Fruit fly (Drosophila melanogaster) whole organism, prepupa: ENCODE results near the gene CG42590.
A peak's percentile ranks its signal among the peaks of the same experiment; 100 is the strongest.

Experiments
- Blimp-1 ChIP-seq: fragments of 200-800 bp; sonication (Bioruptor generic); optimal IDR thresholded peaks from 3 replicates; lab custom pipeline; 2017; ENCODE audit warnings: missing biosample characterization, missing genetic modification characterization, mild to moderate bottlenecking, moderate library complexity, missing genetic modification reagents
- CG10631 ChIP-seq: fragments of 200-800 bp; sonication (Bioruptor generic); optimal IDR thresholded peaks from 2 replicates; lab custom pipeline; 2016; ENCODE audit warnings: missing biosample characterization, missing genetic modification characterization
- CG10669 ChIP-seq: fragments of 200-800 bp; sonication (Bioruptor generic); optimal IDR thresholded peaks from 3 replicates; lab custom pipeline; 2018; ENCODE audit warnings: missing biosample characterization, mild to moderate bottlenecking, missing genetic modification characterization, moderate library complexity
- CG11294 ChIP-seq: fragments of 200-800 bp; sonication (Bioruptor generic); IDR thresholded peaks from 2 replicates; pipeline ENCODE4 v1.3.6; 2022; ENCODE audit warnings: missing biosample characterization, missing genetic modification characterization
- CG11902 ChIP-seq: fragments of 200-800 bp; sonication (Bioruptor generic); optimal IDR thresholded peaks from 3 replicates; lab custom pipeline; 2016; ENCODE audit warnings: missing biosample characterization, missing genetic modification characterization
- CG15336 ChIP-seq: fragments of 200-800 bp; sonication (Bioruptor generic); IDR thresholded peaks from 2 replicates; pipeline ENCODE4 v1.3.6; 2022; ENCODE audit warnings: missing biosample characterization, missing genetic modification characterization
- CG3032 ChIP-seq: fragments of 200-800 bp; optimal IDR thresholded peaks from 2 replicates; lab custom pipeline; 2019; ENCODE audit warnings: missing biosample characterization, mild to moderate bottlenecking, missing genetic modification characterization, moderate library complexity
- CG31627 ChIP-seq: fragments of 200-800 bp; sonication (Bioruptor generic); optimal IDR thresholded peaks from 3 replicates; lab custom pipeline; 2016; ENCODE audit warnings: missing biosample characterization, missing genetic modification characterization
- CG32006 ChIP-seq: fragments of 200-800 bp; sonication (Bioruptor generic); optimal IDR thresholded peaks from 3 replicates; lab custom pipeline; 2017; ENCODE audit warnings: missing biosample characterization, mild to moderate bottlenecking, missing genetic modification characterization
- CG3919 ChIP-seq: fragments of 200-800 bp; sonication (Bioruptor generic); optimal IDR thresholded peaks from 3 replicates; lab custom pipeline; 2016; ENCODE audit warnings: missing biosample characterization, missing genetic modification characterization
- CG4318 ChIP-seq: fragments of 200-800 bp; sonication (Bioruptor generic); optimal IDR thresholded peaks from 3 replicates; lab custom pipeline; 2017; ENCODE audit warnings: missing biosample characterization, mild to moderate bottlenecking, missing genetic modification characterization
- CG6163 ChIP-seq: fragments of 200-800 bp; sonication (Bioruptor generic); IDR thresholded peaks from 3 replicates; pipeline ENCODE4 v1.3.6; 2022; ENCODE audit warnings: missing biosample characterization, missing genetic modification characterization
- CG6276 ChIP-seq: fragments of 200-800 bp; sonication (Bioruptor generic); optimal IDR thresholded peaks from 2 replicates; lab custom pipeline; 2017; ENCODE audit warnings: missing biosample characterization, mild to moderate bottlenecking, missing genetic modification characterization
- CG6792 ChIP-seq: fragments of 200-800 bp; sonication (Bioruptor generic); optimal IDR thresholded peaks from 3 replicates; lab custom pipeline; 2016; ENCODE audit warnings: missing biosample characterization, missing genetic modification characterization
- CG6808 ChIP-seq: fragments of 200-800 bp; sonication (Bioruptor generic); optimal IDR thresholded peaks from 3 replicates; lab custom pipeline; 2017; ENCODE audit warnings: missing biosample characterization, missing genetic modification characterization, mild to moderate bottlenecking, moderate library complexity, missing genetic modification reagents
- CG6854 ChIP-seq: fragments of 200-800 bp; sonication (Bioruptor generic); optimal IDR thresholded peaks from 2 replicates; lab custom pipeline; 2017; ENCODE audit warnings: missing biosample characterization, mild to moderate bottlenecking, missing genetic modification characterization
- CG7368 ChIP-seq: fragments of 200-800 bp; sonication (Bioruptor generic); optimal IDR thresholded peaks from 3 replicates; lab custom pipeline; 2016; ENCODE audit warnings: missing biosample characterization, missing genetic modification characterization
- CG8119 ChIP-seq: fragments of 200-800 bp; sonication (Bioruptor generic); IDR thresholded peaks from 3 replicates; pipeline ENCODE4 v1.3.6; 2022; ENCODE audit warnings: missing biosample characterization, missing genetic modification characterization
- CG8319 ChIP-seq: fragments of 200-800 bp; sonication (Bioruptor generic); optimal IDR thresholded peaks from 3 replicates; lab custom pipeline; 2016; ENCODE audit warnings: missing biosample characterization, missing genetic modification characterization
- CG8632 ChIP-seq: fragments of 200-800 bp; sonication (Bioruptor generic); optimal IDR thresholded peaks from 3 replicates; lab custom pipeline; 2016; ENCODE audit warnings: missing biosample characterization, missing genetic modification characterization
- CG9139 ChIP-seq: fragments of 200-800 bp; sonication (Bioruptor generic); optimal IDR thresholded peaks from 3 replicates; lab custom pipeline; 2017; ENCODE audit warnings: missing biosample characterization, mild to moderate bottlenecking, missing genetic modification characterization
- Eip75B ChIP-seq: fragments of 200-800 bp; sonication (Bioruptor generic); optimal IDR thresholded peaks from 3 replicates; lab custom pipeline; 2016; ENCODE audit warnings: missing biosample characterization, missing genetic modification characterization
- Eip78C ChIP-seq: fragments of 200-800 bp; sonication (Bioruptor generic); peaks from one replicate; lab custom pipeline; 2016; ENCODE audit warnings: missing biosample characterization, missing genetic modification characterization
- Eip93F ChIP-seq: fragments of 200-800 bp; sonication (Bioruptor generic); optimal IDR thresholded peaks from 2 replicates; lab custom pipeline; 2016; ENCODE audit warnings: missing biosample characterization, mild to moderate bottlenecking, missing genetic modification characterization
- Ets21C ChIP-seq: fragments of 200-800 bp; sonication (Bioruptor generic); optimal IDR thresholded peaks from 3 replicates; lab custom pipeline; 2016; ENCODE audit warnings: missing biosample characterization, missing genetic modification characterization
- Ets96B ChIP-seq: fragments of 200-800 bp; optimal IDR thresholded peaks from 2 replicates; lab custom pipeline; 2019; ENCODE audit warnings: missing biosample characterization, mild to moderate bottlenecking, missing genetic modification characterization, moderate library complexity
- Hr39 ChIP-seq: fragments of 200-800 bp; sonication (Bioruptor generic); optimal IDR thresholded peaks from 2 replicates; lab custom pipeline; 2016; ENCODE audit warnings: missing biosample characterization, missing genetic modification characterization
- Hr4 ChIP-seq: fragments of 200-800 bp; sonication (Bioruptor generic); optimal IDR thresholded peaks from 3 replicates; lab custom pipeline; 2016; ENCODE audit warnings: missing biosample characterization, missing genetic modification characterization
- Lpt ChIP-seq: fragments of 200-800 bp; sonication (Bioruptor generic); optimal IDR thresholded peaks from 3 replicates; lab custom pipeline; 2016; ENCODE audit warnings: missing biosample characterization, missing genetic modification characterization
- Met ChIP-seq: fragments of 200-800 bp; sonication (Bioruptor generic); optimal IDR thresholded peaks from 3 replicates; lab custom pipeline; 2016; ENCODE audit warnings: missing biosample characterization, missing genetic modification characterization
- OdsH ChIP-seq: fragments of 200-800 bp; sonication (Bioruptor generic); optimal IDR thresholded peaks from 3 replicates; lab custom pipeline; 2016; ENCODE audit warnings: missing biosample characterization, missing genetic modification characterization
- Sox102F ChIP-seq: fragments of 200-800 bp; sonication (Bioruptor generic); optimal IDR thresholded peaks from 2 replicates; lab custom pipeline; 2016; ENCODE audit warnings: missing biosample characterization, mild to moderate bottlenecking, missing genetic modification characterization
- Sox14 ChIP-seq: fragments of 200-800 bp; sonication (Bioruptor generic); optimal IDR thresholded peaks from 3 replicates; lab custom pipeline; 2016; ENCODE audit warnings: missing biosample characterization, missing genetic modification characterization
- Sox15 ChIP-seq: fragments of 200-800 bp; sonication (Bioruptor generic); optimal IDR thresholded peaks from 3 replicates; lab custom pipeline; 2016; ENCODE audit warnings: missing biosample characterization, missing genetic modification characterization
- achi ChIP-seq: fragments of 200-800 bp; sonication (Bioruptor generic); optimal IDR thresholded peaks from 3 replicates; lab custom pipeline; 2016; ENCODE audit warnings: missing biosample characterization, missing genetic modification characterization
- acj6 ChIP-seq: fragments of 200-800 bp; sonication (Bioruptor generic); optimal IDR thresholded peaks from 3 replicates; lab custom pipeline; 2016; ENCODE audit warnings: missing biosample characterization, missing genetic modification characterization
- cyc ChIP-seq: fragments of 200-800 bp; sonication (Bioruptor generic); optimal IDR thresholded peaks from 3 replicates; lab custom pipeline; 2016; ENCODE audit warnings: missing biosample characterization, missing genetic modification characterization
- eg ChIP-seq: fragments of 200-800 bp; sonication (Bioruptor generic); IDR thresholded peaks from 3 replicates; pipeline ENCODE4 v1.3.6; 2022; ENCODE audit warnings: missing biosample characterization, missing genetic modification characterization
- esn ChIP-seq: fragments of 200-800 bp; sonication (Bioruptor generic); optimal IDR thresholded peaks from 2 replicates; lab custom pipeline; 2016; ENCODE audit warnings: missing biosample characterization, mild to moderate bottlenecking, missing genetic modification characterization, moderate library complexity
- fd59A ChIP-seq: fragments of 200-800 bp; sonication (Bioruptor generic); optimal IDR thresholded peaks from 2 replicates; lab custom pipeline; 2017; ENCODE audit warnings: missing biosample characterization, mild to moderate bottlenecking, missing genetic modification characterization, missing genetic modification reagents
- fd85E ChIP-seq: fragments of 200-800 bp; sonication (Bioruptor generic); optimal IDR thresholded peaks from 3 replicates; lab custom pipeline; 2016; ENCODE audit warnings: missing biosample characterization, missing genetic modification characterization
- lz ChIP-seq: fragments of 200-800 bp; sonication (Bioruptor generic); optimal IDR thresholded peaks from 3 replicates; lab custom pipeline; 2016; ENCODE audit warnings: missing biosample characterization, missing genetic modification characterization
- spab ChIP-seq: fragments of 200-800 bp; sonication (Bioruptor generic); optimal IDR thresholded peaks from 2 replicates; lab custom pipeline; 2017; ENCODE audit warnings: missing biosample characterization, mild to moderate bottlenecking, missing genetic modification characterization, missing genetic modification reagents
- ss ChIP-seq, 2 experiments: fragments of 200-800 bp; sonication (Bioruptor generic); optimal IDR thresholded peaks; 2 replicates in 1 of 2; 3 replicates in 1 of 2; lab custom pipeline; 2017 to 2018; ENCODE audit warnings: mild to moderate bottlenecking in 2 of 2, missing biosample characterization in 2 of 2, missing genetic modification characterization in 2 of 2, moderate library complexity in 1 of 2
- svp ChIP-seq: fragments of 200-800 bp; sonication (Bioruptor generic); peaks from one replicate; lab custom pipeline; 2016; ENCODE audit warnings: missing biosample characterization, missing genetic modification characterization
- vri ChIP-seq: fragments of 200-800 bp; sonication (Bioruptor generic); optimal IDR thresholded peaks from 3 replicates; lab custom pipeline; 2016; ENCODE audit warnings: missing biosample characterization, mild to moderate bottlenecking, missing genetic modification characterization

CG42590 gene

dm6 chr3L:8069167-8069566, at the start of gene CG42590:
Gene CG42590 (minus strand): TSS chr3L:8069267.
- no peak for TF ChIP-seq esn (GFP tag; lab: Kevin White, UChicago)
- no peak for TF ChIP-seq Eip93F (GFP tag; lab: Kevin White, UChicago)
- no peak for TF ChIP-seq Sox14 (GFP tag; lab: Kevin White, UChicago)
- TF ChIP-seq Sox102F (GFP tag; lab: Kevin White, UChicago): no peak
- TF ChIP-seq CG6808 (GFP tag; lab: Kevin White, UChicago): no peak
- TF ChIP-seq CG8319 (GFP tag; lab: Kevin White, UChicago): no peak
- no peak for TF ChIP-seq cyc (GFP tag; lab: Kevin White, UChicago)
- TF ChIP-seq, all 60 proteins: peak for 0

dm6 chr3L:8116809-8117208, 47.7 kb upstream of the CG42590 start:
- no peak for TF ChIP-seq CG3032 (tag; lab: Kevin White, UChicago)
- TF ChIP-seq CG15336 (GFP tag; lab: Robert Waterston, UW): 0 out of 2 replicates have a peak, but pooled peaks have one; percentile 15

dm6 chr3L:8115864-8116528, 46.9 kb upstream of the CG42590 start, which contains the start of the genes Arp3 and msk:
Gene Arp3 (minus strand): TSS chr3L:8115902.
Gene msk (plus strand): TSS chr3L:8116179.
- TF ChIP-seq CG6808 (GFP tag; lab: Kevin White, UChicago) (no peak), Ets96B (tag; lab: Kevin White, UChicago) (peak; percentile 51), CG6163 (peak; percentile 56; the same call in 2 of the 3 replicates), fd85E (GFP tag; lab: Kevin White, UChicago) (no peak), Eip78C (no peak), Hr4 (GFP tag; lab: Kevin White, UChicago) (no peak), CG8119 (GFP tag; lab: Robert Waterston, UW) (peak; percentile 26; the same call in 1 of the 3 replicates), vri (GFP tag; lab: Kevin White, UChicago) (no peak), CG6854 (GFP tag; lab: Kevin White, UChicago) (no peak), Met (no peak), CG9139 (GFP tag; lab: Kevin White, UChicago) (no peak), CG6792 (GFP tag; lab: Kevin White, UChicago) (peak; percentile 67), CG32006 (GFP tag; lab: Kevin White, UChicago) (no peak), OdsH (no peak), achi (peak; percentile 80), CG31627 (GFP tag; lab: Kevin White, UChicago) (peak; percentile 86), CG11902 (peak; percentile 66), Blimp-1 (GFP tag; lab: Kevin White, UChicago) (no peak), Lpt (GFP tag; lab: Kevin White, UChicago) (peak; percentile 70), CG8319 (GFP tag; lab: Kevin White, UChicago) (peak; percentile 45), Eip75B (GFP tag; lab: Kevin White, UChicago) (no peak), CG7368 (GFP tag; lab: Kevin White, UChicago) (peak; percentile 67), CG3032 (tag; lab: Kevin White, UChicago) (peak; percentile 67), CG11294 (peak; percentile 43; the same call in 1 of the 2 replicates), CG8632 (GFP tag; lab: Kevin White, UChicago) (peak; percentile 26), Sox102F (GFP tag; lab: Kevin White, UChicago) (no peak), esn (GFP tag; lab: Kevin White, UChicago) (peak; percentile 78), Hr39 (GFP tag; lab: Kevin White, UChicago) (no peak), svp (GFP tag; lab: Kevin White, UChicago) (no peak), acj6 (GFP tag; lab: Kevin White, UChicago) (no peak), Sox15 (GFP tag; lab: Kevin White, UChicago) (peak; percentile 64), CG15336 (GFP tag; lab: Robert Waterston, UW) (no peak), Sox14 (GFP tag; lab: Kevin White, UChicago) (peak; percentile 82), CG6276 (GFP tag; lab: Kevin White, UChicago) (no peak), spab (GFP tag; lab: Kevin White, UChicago) (no peak), fd59A (no peak), Ets21C (GFP tag; lab: Kevin White, UChicago) (no peak), CG4318 (GFP tag; lab: Kevin White, UChicago) (no peak), eg (GFP tag; lab: Robert Waterston, UW) (0 out of 3 replicates have a peak, but pooled peaks have one; percentile 41), lz (GFP tag; lab: Kevin White, UChicago) (peak; percentile 80), CG3919 (GFP tag; lab: Kevin White, UChicago) (peak; percentile 83), CG10631 (no peak), ss (GFP tag; optimal IDR thresholded peaks at IDR 0.05; lab: Kevin White, UChicago) (no peak), CG10669 (no peak)
